Fruit fly (Drosophila melanogaster) whole organism, embryonic: ENCODE measurements around the gene CG45066.

Source experiments
- Atf-2 ChIP-seq: fragments of 200-800 bp; sonication (Bioruptor generic); optimal IDR thresholded peaks from 2 replicates; lab custom pipeline; 2016; ENCODE audit warnings: missing biosample characterization, missing genetic modification characterization
- B-H2 ChIP-seq: fragments of 200-800 bp; sonication (Bioruptor generic); optimal IDR thresholded peaks from 2 replicates; lab custom pipeline; 2018; ENCODE audit warnings: missing biosample characterization, mild to moderate bottlenecking, missing genetic modification characterization
- CG13624 ChIP-seq: fragments of 200-800 bp; sonication (Bioruptor generic); optimal IDR thresholded peaks from 2 replicates; lab custom pipeline; 2016; ENCODE audit warnings: missing biosample characterization, missing genetic modification characterization
- CG13775 ChIP-seq: fragments of 200-800 bp; sonication (Bioruptor generic); optimal IDR thresholded peaks from 3 replicates; lab custom pipeline; 2017; ENCODE audit warnings: missing biosample characterization, mild to moderate bottlenecking, missing genetic modification characterization
- CG1602 ChIP-seq: fragments of 200-800 bp; sonication (Bioruptor generic); optimal IDR thresholded peaks from 3 replicates; lab custom pipeline; 2016; ENCODE audit warnings: missing biosample characterization, missing genetic modification characterization
- CG2202 ChIP-seq: fragments of 200-800 bp; sonication (Bioruptor generic); optimal IDR thresholded peaks from 2 replicates; lab custom pipeline; 2018; ENCODE audit warnings: missing biosample characterization, mild to moderate bottlenecking, missing genetic modification characterization
- CG31388 ChIP-seq: fragments of 200-800 bp; sonication (Bioruptor generic); optimal IDR thresholded peaks from 2 replicates; lab custom pipeline; 2016; ENCODE audit warnings: missing biosample characterization, missing genetic modification characterization
- CG3847 ChIP-seq: fragments of 200-800 bp; sonication (Bioruptor generic); IDR thresholded peaks from 2 replicates; pipeline ENCODE4 v1.3.6; 2022; ENCODE audit warnings: missing biosample characterization, missing genetic modification characterization
- CG4617 ChIP-seq: fragments of 200-800 bp; sonication (Bioruptor generic); optimal IDR thresholded peaks from 3 replicates; lab custom pipeline; 2016; ENCODE audit warnings: missing biosample characterization, missing genetic modification characterization, borderline replicate concordance
- CG4707 ChIP-seq: fragments of 200-800 bp; sonication (Bioruptor generic); optimal IDR thresholded peaks from 2 replicates; lab custom pipeline; 2018; ENCODE audit warnings: missing biosample characterization, mild to moderate bottlenecking, missing genetic modification characterization, moderate library complexity
- CG6175 ChIP-seq: fragments of 200-800 bp; sonication (Bioruptor generic); IDR thresholded peaks from 3 replicates; pipeline ENCODE4 v1.3.6; 2022; ENCODE audit warnings: missing biosample characterization, missing genetic modification characterization
- CG7271 ChIP-seq: fragments of 200-800 bp; sonication (Bioruptor generic); optimal IDR thresholded peaks from 2 replicates; lab custom pipeline; 2018; ENCODE audit warnings: missing biosample characterization, mild to moderate bottlenecking, missing genetic modification characterization, moderate library complexity
- CG7928 ChIP-seq: fragments of 200-800 bp; sonication (Bioruptor generic); optimal IDR thresholded peaks from 2 replicates; lab custom pipeline; 2017; ENCODE audit warnings: missing biosample characterization, mild to moderate bottlenecking, missing genetic modification characterization
- CG8089 ChIP-seq: fragments of 200-800 bp; sonication (Bioruptor generic); optimal IDR thresholded peaks from 3 replicates; lab custom pipeline; 2016; ENCODE audit warnings: missing biosample characterization, missing genetic modification characterization
- CG8281 ChIP-seq: fragments of 200-800 bp; sonication (Bioruptor generic); optimal IDR thresholded peaks from 2 replicates; lab custom pipeline; 2018; ENCODE audit warnings: missing biosample characterization, mild to moderate bottlenecking, missing genetic modification characterization, moderate library complexity
- CG8765 ChIP-seq: fragments of 200-800 bp; sonication (Bioruptor generic); IDR thresholded peaks from 2 replicates; pipeline ENCODE4 v1.3.6; 2022; ENCODE audit warnings: missing biosample characterization, missing genetic modification characterization
- Dip2 ChIP-seq: fragments of 200-800 bp; sonication (Bioruptor generic); IDR thresholded peaks from 2 replicates; pipeline ENCODE4 v1.3.6; 2022; ENCODE audit warnings: missing biosample characterization, missing genetic modification characterization
- Dip3 ChIP-seq: fragments of 200-800 bp; sonication (Bioruptor generic); optimal IDR thresholded peaks from 3 replicates; lab custom pipeline; 2016; ENCODE audit warnings: missing biosample characterization, missing genetic modification characterization
- Gsc ChIP-seq: fragments of 200-800 bp; sonication (Bioruptor generic); IDR thresholded peaks from 2 replicates; pipeline ENCODE4 v1.3.6; 2022; ENCODE audit warnings: missing biosample characterization, missing genetic modification characterization
- Hr51 ChIP-seq, 2 experiments: fragments of 200-800 bp; sonication (Bioruptor generic); optimal IDR thresholded peaks; 2 replicates in 1 of 2; 3 replicates in 1 of 2; lab custom pipeline; 2016 to 2018; ENCODE audit warnings: missing biosample characterization in 2 of 2, missing genetic modification characterization in 2 of 2, mild to moderate bottlenecking in 1 of 2, moderate library complexity in 1 of 2
- Hsf ChIP-seq: fragments of 200-800 bp; sonication (Bioruptor generic); optimal IDR thresholded peaks from 3 replicates; lab custom pipeline; 2016; ENCODE audit warnings: missing biosample characterization, missing genetic modification characterization
- Lim3 ChIP-seq: fragments of 200-800 bp; sonication (Bioruptor generic); IDR thresholded peaks from 2 replicates; pipeline ENCODE4 v1.3.6; 2022; ENCODE audit warnings: missing biosample characterization, missing genetic modification characterization
- NC2α ChIP-seq: fragments of 200-800 bp; sonication (Bioruptor generic); optimal IDR thresholded peaks from 2 replicates; lab custom pipeline; 2016; ENCODE audit warnings: missing biosample characterization, missing genetic modification characterization
- Neu2 ChIP-seq: fragments of 200-800 bp; sonication (Bioruptor generic); optimal IDR thresholded peaks from 3 replicates; lab custom pipeline; 2016; ENCODE audit warnings: missing biosample characterization, missing genetic modification characterization, borderline replicate concordance
- Spps ChIP-seq: fragments of 200-800 bp; sonication (Bioruptor generic); optimal IDR thresholded peaks from 2 replicates; lab custom pipeline; 2018; ENCODE audit warnings: missing biosample characterization, mild to moderate bottlenecking, missing genetic modification characterization
- Xbp1 ChIP-seq: fragments of 200-800 bp; sonication (Bioruptor generic); optimal IDR thresholded peaks from 3 replicates; lab custom pipeline; 2016; ENCODE audit warnings: missing biosample characterization, mild to moderate bottlenecking, missing genetic modification characterization
- az2 ChIP-seq: fragments of 200-800 bp; sonication (Bioruptor generic); optimal IDR thresholded peaks from 3 replicates; lab custom pipeline; 2016; ENCODE audit warnings: missing biosample characterization, missing genetic modification characterization
- bigmax ChIP-seq: fragments of 200-800 bp; sonication (Bioruptor generic); optimal IDR thresholded peaks from 2 replicates; lab custom pipeline; 2018; ENCODE audit warnings: missing biosample characterization, mild to moderate bottlenecking, missing genetic modification characterization
- bowl ChIP-seq: fragments of 200-800 bp; sonication (Bioruptor generic); IDR thresholded peaks from 2 replicates; pipeline ENCODE4 v1.3.6; 2022; ENCODE audit warnings: missing biosample characterization, missing genetic modification characterization
- bsh ChIP-seq, 2 experiments: fragments of 200-800 bp; sonication (Bioruptor generic); optimal IDR thresholded peaks; 2 replicates each; lab custom pipeline; 2017 to 2018; ENCODE audit warnings: mild to moderate bottlenecking in 2 of 2, missing biosample characterization in 2 of 2, missing genetic modification characterization in 2 of 2, moderate library complexity in 1 of 2
- dysf ChIP-seq: fragments of 200-800 bp; sonication (Bioruptor generic); IDR thresholded peaks from 3 replicates; pipeline ENCODE4 v1.3.6; 2022; ENCODE audit warnings: missing biosample characterization, missing genetic modification characterization
- exex ChIP-seq: fragments of 200-800 bp; sonication (Bioruptor generic); optimal IDR thresholded peaks from 4 replicates; lab custom pipeline; 2018; ENCODE audit warnings: missing biosample characterization, mild to moderate bottlenecking, missing genetic modification characterization, moderate library complexity
- gem ChIP-seq: fragments of 200-800 bp; sonication (Bioruptor generic); optimal IDR thresholded peaks from 2 replicates; lab custom pipeline; 2019; ENCODE audit warnings: missing biosample characterization, mild to moderate bottlenecking, missing genetic modification characterization, moderate library complexity
- gro ChIP-seq: fragments of 200-800 bp; sonication (Bioruptor generic); optimal IDR thresholded peaks from 2 replicates; lab custom pipeline; 2016; ENCODE audit warnings: missing biosample characterization, missing genetic modification characterization
- jumu ChIP-seq: fragments of 200-800 bp; sonication (Bioruptor generic); optimal IDR thresholded peaks from 3 replicates; lab custom pipeline; 2016; ENCODE audit warnings: missing biosample characterization, missing genetic modification characterization
- lbe ChIP-seq: fragments of 200-800 bp; sonication (Bioruptor generic); optimal IDR thresholded peaks from 2 replicates; lab custom pipeline; 2016; ENCODE audit warnings: missing biosample characterization, mild to moderate bottlenecking, missing genetic modification characterization
- lola ChIP-seq, 3 experiments: fragments of >200 bp in 2 of 3; fragments of 200-800 bp in 1 of 3; sonication (Bioruptor generic) in 1 of 3; optimal IDR thresholded peaks; 2 replicates each; lab custom pipeline; 2017 to 2019; ENCODE audit warnings: missing biosample characterization in 3 of 3, missing genetic modification characterization in 3 of 3, mild to moderate bottlenecking in 1 of 3, moderate library complexity in 1 of 3
- lov ChIP-seq, 2 experiments: fragments of 200-800 bp in 1 of 2; fragments of >200 bp in 1 of 2; sonication (Bioruptor generic) in 1 of 2; IDR thresholded peaks in 1 of 2; optimal IDR thresholded peaks in 1 of 2; 2 replicates in 1 of 2; 3 replicates in 1 of 2; pipeline versions ENCODE4 v1.3.6 to Lab custom; 2017 to 2022; ENCODE audit warnings: missing biosample characterization in 1 of 2, missing genetic modification characterization in 1 of 2
- nerfin-2 ChIP-seq: fragments of 200-800 bp; sonication (Bioruptor generic); IDR thresholded peaks from 2 replicates; pipeline ENCODE4 v1.3.6; 2022; ENCODE audit warnings: missing biosample characterization, missing genetic modification characterization; ENCODE audit not compliant: partially characterized antibody
- otp ChIP-seq: fragments of 200-800 bp; sonication (Bioruptor generic); IDR thresholded peaks from 3 replicates; pipeline ENCODE4, ENCODE4 v1.3.6; 2022; ENCODE audit warnings: missing biosample characterization, missing genetic modification characterization
- pros ChIP-seq: fragments of 200-800 bp; sonication (Bioruptor generic); optimal IDR thresholded peaks from 3 replicates; lab custom pipeline; 2019; ENCODE audit warnings: missing biosample characterization, mild to moderate bottlenecking, missing genetic modification characterization, moderate library complexity
- run ChIP-seq: fragments of 200-800 bp; sonication (Bioruptor generic); optimal IDR thresholded peaks from 3 replicates; lab custom pipeline; 2018; ENCODE audit warnings: missing biosample characterization, mild to moderate bottlenecking, missing genetic modification characterization
- sd ChIP-seq: fragments of 200-800 bp; sonication (Bioruptor generic); optimal IDR thresholded peaks from 3 replicates; lab custom pipeline; 2018; ENCODE audit warnings: missing biosample characterization, mild to moderate bottlenecking, missing genetic modification characterization, moderate library complexity
- sisA ChIP-seq: fragments of 200-800 bp; sonication (Bioruptor generic); IDR thresholded peaks from 2 replicates; pipeline ENCODE4 v1.3.6; 2022; ENCODE audit warnings: missing biosample characterization, missing genetic modification characterization
- ttk ChIP-seq: fragments of 200-800 bp; sonication (Bioruptor generic); IDR thresholded peaks from 2 replicates; pipeline ENCODE4 v2.1.2; 2022; ENCODE audit warnings: missing biosample characterization, missing genetic modification characterization
- vnd ChIP-seq: fragments of 200-800 bp; sonication (Bioruptor generic); IDR thresholded peaks from 3 replicates; pipeline ENCODE4 v1.3.6; 2022; ENCODE audit warnings: missing biosample characterization, missing genetic modification characterization; ENCODE audit not compliant: partially characterized antibody
- yki ChIP-seq: fragments of >200 bp; optimal IDR thresholded peaks from 3 replicates; lab custom pipeline; 2018
- zfh1 ChIP-seq: fragments of 200-800 bp; sonication (Bioruptor generic); IDR thresholded peaks from 3 replicates; pipeline ENCODE4 v1.3.6; 2022; ENCODE audit warnings: missing biosample characterization, missing genetic modification characterization

The CG45066 gene

DNA sequence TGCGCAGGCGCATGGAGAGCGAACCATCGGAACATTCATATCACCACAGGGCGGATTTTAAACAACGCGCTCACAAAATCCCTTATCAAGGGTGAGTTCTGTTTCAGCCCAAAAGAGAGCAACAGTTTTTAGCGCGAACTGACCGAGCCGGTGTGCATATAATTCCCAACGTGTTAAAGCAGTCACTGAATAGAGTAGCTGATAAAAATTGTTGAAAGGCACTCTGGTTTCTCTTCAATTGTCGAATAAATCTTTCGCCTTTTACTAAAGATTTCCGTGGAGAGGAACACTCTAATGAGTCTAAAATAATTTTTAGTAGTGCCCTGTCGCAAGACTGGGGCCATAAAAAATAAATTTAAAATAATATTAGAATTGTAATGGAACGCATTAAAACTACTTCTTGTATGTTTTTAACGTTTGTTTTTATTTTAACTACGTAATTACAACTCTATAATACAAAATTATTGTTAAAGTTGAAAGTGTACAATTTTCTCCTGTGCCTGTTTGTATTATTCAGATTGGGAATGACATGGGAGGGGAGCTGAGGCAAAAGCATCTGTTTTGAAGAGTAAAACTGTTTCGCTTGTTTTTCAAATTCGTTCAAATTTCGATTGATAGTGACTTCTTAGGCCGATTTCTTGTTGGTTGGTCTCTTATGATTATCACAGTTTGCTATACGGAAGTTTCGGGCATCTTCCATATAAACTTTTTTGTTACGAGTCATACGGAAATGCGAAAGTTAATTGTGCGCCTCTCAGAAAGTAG, 20.3 kb downstream of the CG45066 start (continued):
- TF ChIP-seq exex (tag; lab: Kevin White, UChicago) (peak; percentile 53), Neu2 (GFP tag; lab: Kevin White, UChicago) (no peak), vnd (GFP tag; lab: Robert Waterston, UW) (no peak), gem (tag; lab: Kevin White, UChicago) (no peak), Hsf (peak; percentile 39), sisA (GFP tag; lab: Robert Waterston, UW) (peak; percentile 24; the same call in 1 of the 2 replicates), Dip3 (GFP tag; lab: Kevin White, UChicago) (no peak), Spps (no peak), lbe (peak; percentile 48), Hr51 (GFP tag; optimal IDR thresholded peaks at IDR 0.05; lab: Kevin White, UChicago) (no peak), CG7271 (tag; lab: Kevin White, UChicago) (no peak), B-H2 (GFP tag; lab: Kevin White, UChicago) (peak; percentile 45), dysf (GFP tag; lab: Robert Waterston, UW) (peak; percentile 17; the same call in 1 of the 3 replicates), CG8089 (GFP tag; lab: Kevin White, UChicago) (peak; percentile 34), Xbp1 (GFP tag; lab: Kevin White, UChicago) (peak; percentile 45), CG31388 (no peak), ttk (GFP tag; lab: Robert Waterston, UW) (peak; percentile 43; the same call in 1 of the 2 replicates), az2 (GFP tag; lab: Kevin White, UChicago) (no peak), lov (optimal IDR thresholded peaks at IDR 0.05; lab: Kevin White, UChicago) (no peak), lov (GFP tag; IDR thresholded peaks at IDR 0.05; lab: Robert Waterston, UW) (no peak), bowl (GFP tag; lab: Robert Waterston, UW) (0 out of 2 replicates have a peak, but pooled peaks have one; percentile 4), CG4617 (GFP tag; lab: Kevin White, UChicago) (no peak), zfh1 (peak; percentile 70; the same call in 2 of the 3 replicates), Atf-2 (GFP tag; lab: Kevin White, UChicago) (no peak), run (tag; lab: Kevin White, UChicago) (no peak), Gsc (GFP tag; lab: Robert Waterston, UW) (no peak), lola (GFP tag; optimal IDR thresholded peaks at IDR 0.05; lab: Kevin White, UChicago) (no peak), CG7928 (no peak), pros (GFP tag; lab: Kevin White, UChicago) (peak; percentile 98), nerfin-2 (GFP tag; lab: Robert Waterston, UW) (no peak), CG3847 (GFP tag; lab: Robert Waterston, UW) (peak; percentile 47), yki (lab: Kevin White, UChicago) (no peak), gro (GFP tag; lab: Kevin White, UChicago) (peak; percentile 15), CG13624 (GFP tag; lab: Kevin White, UChicago) (peak; percentile 61), bigmax (GFP tag; lab: Kevin White, UChicago) (no peak), bsh (GFP tag; optimal IDR thresholded peaks at IDR 0.05; lab: Kevin White, UChicago) (peak in 1 of 2 experiments; percentile 65), CG1602 (GFP tag; lab: Kevin White, UChicago) (peak; percentile 9), NC2α (GFP tag; lab: Kevin White, UChicago) (peak; percentile 8), otp (GFP tag; lab: Robert Waterston, UW) (peak; percentile 50; the same call in 1 of the 3 replicates), jumu (GFP tag; lab: Kevin White, UChicago) (peak; percentile 26), CG6175 (GFP tag; lab: Robert Waterston, UW) (0 out of 3 replicates have a peak, but pooled peaks have one; percentile 45), sd (tag; lab: Kevin White, UChicago) (no peak), CG2202 (tag; lab: Kevin White, UChicago) (no peak), CG8765 (GFP tag; lab: Robert Waterston, UW) (0 out of 2 replicates have a peak, but pooled peaks have one; percentile 5), Lim3 (GFP tag; lab: Robert Waterston, UW) (no peak), Dip2 (GFP tag; lab: Robert Waterston, UW) (no peak), CG13775 (no peak), CG4707 (GFP tag; lab: Kevin White, UChicago) (no peak), CG8281 (tag; lab: Kevin White, UChicago) (no peak)
